Fruit fly (Drosophila melanogaster): ENCODE measurements around the gene MICU3.

MICU3 gene

dm6 chr3R:19826806-19827328, 20.2 kb upstream of the MICU3 start:
- TF ChIP-seq CG17801 (GFP tag; optimal IDR thresholded peaks at IDR 0.05; ENCODE audit: partially characterized antibody): no peak

dm6 chr3R:19830973-19831372, 16.1 kb upstream of the MICU3 start:
- no peak for TF ChIP-seq CG17801 (GFP tag; optimal IDR thresholded peaks at IDR 0.05; ENCODE audit: partially characterized antibody)

dm6 chr3R:19833546-19833945, 13.6 kb upstream of the MICU3 start:
- no peak for TF ChIP-seq CG17801 (GFP tag; optimal IDR thresholded peaks at IDR 0.05; ENCODE audit: partially characterized antibody)

dm6 chr3R:19833963-19834362, 13.1 kb upstream of the MICU3 start:
- TF ChIP-seq CG17801 (GFP tag; optimal IDR thresholded peaks at IDR 0.05; ENCODE audit: partially characterized antibody): no peak

dm6 chr3R:19834982-19835381, 12.1 kb upstream of the MICU3 start:
- TF ChIP-seq CG17801 (GFP tag; optimal IDR thresholded peaks at IDR 0.05; ENCODE audit: partially characterized antibody): no peak

DNA sequence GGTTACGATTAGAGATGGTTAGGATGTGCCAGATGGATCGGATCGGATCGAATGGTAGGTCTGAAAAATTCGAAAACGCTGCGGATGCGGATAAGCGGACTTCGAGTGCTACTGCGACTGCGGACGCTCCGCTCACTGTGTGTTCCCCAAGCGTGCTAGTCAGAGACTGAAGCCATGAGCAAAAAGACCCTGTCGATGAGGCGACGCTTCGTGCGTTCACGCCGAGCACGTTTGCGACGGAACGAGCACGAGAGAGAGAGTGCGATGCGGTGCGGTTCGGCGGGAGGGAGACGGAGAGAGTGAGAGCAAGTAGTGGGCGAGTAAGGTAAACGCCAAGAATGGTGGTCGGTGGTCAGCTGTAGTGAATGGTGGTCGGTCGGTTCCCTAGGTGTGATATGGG, 10.4 kb upstream of the MICU3 start, which contains the start of gene bnl:
TSS of gene bnl (minus strand) at position 131 of the 400 bp plus-strand sequence.
- peak; percentile 62 for TF ChIP-seq CG17801 (GFP tag; optimal IDR thresholded peaks at IDR 0.05; ENCODE audit: partially characterized antibody)

DNA sequence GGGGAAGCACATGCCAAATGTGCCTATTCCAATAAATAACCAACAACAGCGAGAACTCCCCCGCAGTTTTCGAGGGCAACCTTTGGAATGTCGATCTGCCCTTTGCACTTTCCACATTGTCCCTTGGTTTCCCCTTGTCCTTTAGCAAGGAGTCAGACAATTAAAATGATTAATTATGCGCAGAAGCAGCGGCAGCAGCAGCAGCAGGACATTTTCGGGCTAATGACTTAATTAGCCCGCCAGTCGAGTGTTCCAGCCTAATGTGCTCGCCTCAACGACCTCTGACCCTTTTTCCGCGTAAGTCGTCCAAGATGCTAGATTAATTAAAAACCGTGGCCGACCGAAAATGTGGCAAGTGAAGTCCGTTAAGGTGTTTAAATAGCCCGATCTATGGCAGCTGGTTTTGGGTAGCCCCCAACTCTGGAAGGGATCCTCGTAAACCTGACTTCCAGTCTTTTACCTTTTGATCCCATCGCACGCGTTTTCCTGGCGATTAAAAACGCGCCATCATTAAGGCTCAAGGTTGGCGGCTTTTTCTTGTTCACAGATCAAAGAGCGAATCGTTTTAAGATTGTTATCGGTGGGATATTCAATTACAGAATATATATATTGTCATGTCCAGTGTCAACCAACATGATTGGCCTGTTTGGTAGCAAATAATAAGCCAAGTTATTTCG, 8.0 kb upstream of the MICU3 start:
- TF ChIP-seq CG17801 (GFP tag; optimal IDR thresholded peaks at IDR 0.05; ENCODE audit: partially characterized antibody): no peak

dm6 chr3R:19840545-19840944, 6.6 kb upstream of the MICU3 start, which contains the start of gene CG31459:
TSS of gene CG31459 (plus strand) at chr3R:19840845.
- no peak for TF ChIP-seq CG17801 (GFP tag; optimal IDR thresholded peaks at IDR 0.05; ENCODE audit: partially characterized antibody)

- no peak for TF ChIP-seq CG17801 (GFP tag; optimal IDR thresholded peaks at IDR 0.05; ENCODE audit: partially characterized antibody)
Measured at dm6 chr3R:19843888-19844287, 3.2 kb upstream of the MICU3 start.

dm6 chr3R:19847591-19848256, 613 bp downstream of the MICU3 start:
- TF ChIP-seq CG17801 (GFP tag; optimal IDR thresholded peaks at IDR 0.05; ENCODE audit: partially characterized antibody): no peak

- peak; percentile 3 for TF ChIP-seq CG17801 (GFP tag; optimal IDR thresholded peaks at IDR 0.05; ENCODE audit: partially characterized antibody)
Measured at dm6 chr3R:19858017-19858659, 11.0 kb downstream of the MICU3 start.

DNA sequence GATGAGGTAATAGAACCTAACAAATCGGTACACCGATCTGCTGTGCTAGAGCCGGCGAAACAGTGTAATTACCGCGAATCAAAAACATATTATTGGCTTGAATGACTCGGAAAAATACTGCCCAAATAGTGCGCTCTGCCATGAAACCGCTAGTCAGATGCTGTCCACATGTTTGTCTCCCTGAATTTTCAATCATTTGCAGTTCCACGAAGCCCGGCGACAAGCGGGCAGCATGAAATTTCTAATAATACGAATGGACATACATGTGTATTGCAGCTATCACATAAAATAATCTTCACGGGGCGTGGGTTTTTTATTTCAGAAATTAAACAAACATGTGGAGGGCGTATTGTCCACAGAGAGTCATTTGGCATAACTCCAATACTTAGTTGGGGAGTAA, 11.8 kb downstream of the MICU3 start:
- no peak for TF ChIP-seq CG17801 (GFP tag; optimal IDR thresholded peaks at IDR 0.05; ENCODE audit: partially characterized antibody)

- TF ChIP-seq CG17801 (GFP tag; optimal IDR thresholded peaks at IDR 0.05; ENCODE audit: partially characterized antibody): no peak
Measured at dm6 chr3R:19859370-19860033, 12.4 kb downstream of the MICU3 start.

- TF ChIP-seq CG17801 (GFP tag; optimal IDR thresholded peaks at IDR 0.05; ENCODE audit: partially characterized antibody): peak; percentile 35
Measured at dm6 chr3R:19860996-19861719, 14.0 kb downstream of the MICU3 start, which contains the start of the genes Ire1 and Mrm2. TSS of gene Ire1 (minus strand) at chr3R:19861291. TSS of gene Mrm2 (plus strand) at chr3R:19861610.

All from ovary, adult (tissue).